Worm (Caenorhabditis elegans): ENCODE measurements around the gene ceh-43.
A peak's percentile ranks its signal among the peaks of the same experiment; 100 is the strongest.

The ceh-43 gene

DNA sequence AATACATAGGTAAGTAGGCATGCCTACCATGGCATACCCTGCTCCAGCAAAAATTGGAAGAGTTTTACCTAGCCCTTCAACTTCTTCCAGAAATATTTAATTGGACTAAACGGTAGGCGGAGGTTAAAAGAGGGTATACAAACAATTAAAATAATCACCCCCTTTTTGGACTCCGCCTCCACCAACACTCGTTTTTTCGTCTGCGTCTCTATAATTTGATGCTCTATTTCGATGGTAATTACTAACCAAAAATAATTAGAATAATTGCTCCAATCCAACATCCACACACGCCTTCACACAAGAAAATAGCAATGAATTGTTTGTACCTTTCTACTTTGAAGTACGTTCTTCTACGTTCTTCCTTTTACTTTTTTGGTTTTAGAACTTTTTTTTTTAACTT lies 3.0 kb upstream of the ceh-43 start:
- TF ChIP-seq C34F6.9 (tag; optimal IDR thresholded peaks at IDR 0.05), result no peak
- peak; percentile 30 for TF ChIP-seq nhr-25 (tag; optimal IDR thresholded peaks at IDR 0.05)
- peak in 1 of 2 experiments; percentile 32 for TF ChIP-seq lsy-2 (tag; optimal IDR thresholded peaks at IDR 0.05)
- TF ChIP-seq ztf-4 (tag; optimal IDR thresholded peaks at IDR 0.05), result no peak
- TF ChIP-seq mab-5 (tag; optimal IDR thresholded peaks at IDR 0.05), result no peak
- TF ChIP-seq lin-39 (tag; optimal IDR thresholded peaks at IDR 0.05), result no peak

DNA sequence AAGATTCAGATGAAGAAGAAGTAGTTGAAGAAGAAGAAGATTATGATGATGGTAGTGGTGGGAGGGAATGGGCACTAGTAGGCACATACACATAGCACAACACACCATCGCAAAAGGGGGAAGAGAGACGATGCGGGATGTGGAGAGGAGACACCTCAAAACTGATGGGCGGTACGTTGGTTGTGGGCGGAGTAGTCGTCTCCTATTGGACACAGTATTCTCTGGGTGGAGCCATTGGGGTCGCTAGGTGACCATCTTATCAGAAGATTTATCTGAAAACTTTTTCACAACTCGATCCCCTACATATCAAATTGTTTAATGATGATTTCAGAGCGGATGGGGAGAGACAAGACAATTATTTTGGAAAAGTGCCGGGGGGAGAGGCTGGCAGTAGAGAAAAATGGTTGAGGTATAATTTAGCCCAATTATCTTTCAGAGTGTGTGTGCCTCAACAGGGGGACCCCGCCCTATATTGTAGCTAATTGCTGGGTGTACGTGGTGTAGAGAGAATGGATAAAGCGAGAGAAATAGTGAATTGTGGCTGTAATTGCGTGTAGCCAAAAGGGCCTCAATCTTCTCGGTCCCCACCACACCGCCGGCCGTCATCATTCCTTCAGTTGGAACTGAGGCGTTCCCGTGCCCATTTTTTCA lies 1.2 kb upstream of the ceh-43 start:
- no peak for TF ChIP-seq lin-11 (tag; optimal IDR thresholded peaks at IDR 0.05)
- TF ChIP-seq nhr-25 (tag; optimal IDR thresholded peaks at IDR 0.05), result peak; percentile 6

DNA sequence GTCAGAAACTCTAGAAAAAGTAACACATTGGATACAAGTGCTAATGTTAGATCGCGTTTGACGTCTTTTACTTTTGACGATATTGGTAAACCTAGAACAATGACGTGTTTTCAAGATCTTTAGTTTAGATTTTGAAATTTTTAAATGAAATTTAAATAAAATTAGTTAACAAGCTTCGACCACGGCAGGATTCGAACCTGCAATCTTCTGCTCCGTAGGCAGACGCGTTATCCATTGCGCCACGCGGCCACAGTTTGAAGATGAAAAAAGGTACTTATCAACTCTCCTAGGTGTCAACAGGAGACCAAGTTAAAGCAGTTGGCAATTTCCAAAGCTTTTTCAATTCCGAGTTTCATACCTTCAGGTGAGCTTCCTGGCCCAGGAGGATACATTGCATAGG lies 386 bp downstream of the ceh-43 start:
- TF ChIP-seq zag-1 (tag; optimal IDR thresholded peaks at IDR 0.05) (no peak), nhr-6 (tag; optimal IDR thresholded peaks at IDR 0.05) (no peak), elt-1 (tag; optimal IDR thresholded peaks at IDR 0.05) (no peak), alr-1 (tag; optimal IDR thresholded peaks at IDR 0.05) (no peak), ceh-16 (tag; optimal IDR thresholded peaks at IDR 0.05) (no peak), nhr-10 (tag; optimal IDR thresholded peaks at IDR 0.05) (no peak), ZK546.5 (tag; optimal IDR thresholded peaks at IDR 0.05) (no peak), lsy-2 (tag; optimal IDR thresholded peaks at IDR 0.05) (peak in 1 of 2 experiments; percentile 25), R02D3.7 (tag; optimal IDR thresholded peaks at IDR 0.05) (no peak), mab-5 (tag; optimal IDR thresholded peaks at IDR 0.05) (no peak), blmp-1 (tag; optimal IDR thresholded peaks at IDR 0.05; ENCODE audit: insufficient read depth) (no peak), nhr-25 (tag; optimal IDR thresholded peaks at IDR 0.05) (no peak), ztf-1 (GFP tag; conservative IDR thresholded peaks at IDR 0.05) (no peak), ceh-82 (tag; optimal IDR thresholded peaks at IDR 0.05) (no peak), C34F6.9 (tag; optimal IDR thresholded peaks at IDR 0.05) (peak; percentile 8), ztf-11 (tag; optimal IDR thresholded peaks at IDR 0.05) (no peak), sma-3 (GFP tag; optimal IDR thresholded peaks at IDR 0.05) (no peak), elt-3 (tag; optimal IDR thresholded peaks at IDR 0.05) (no peak), fos-1 (tag; optimal IDR thresholded peaks at IDR 0.05) (peak; percentile 40), unc-55 (GFP tag; optimal IDR thresholded peaks at IDR 0.05) (no peak)

DNA sequence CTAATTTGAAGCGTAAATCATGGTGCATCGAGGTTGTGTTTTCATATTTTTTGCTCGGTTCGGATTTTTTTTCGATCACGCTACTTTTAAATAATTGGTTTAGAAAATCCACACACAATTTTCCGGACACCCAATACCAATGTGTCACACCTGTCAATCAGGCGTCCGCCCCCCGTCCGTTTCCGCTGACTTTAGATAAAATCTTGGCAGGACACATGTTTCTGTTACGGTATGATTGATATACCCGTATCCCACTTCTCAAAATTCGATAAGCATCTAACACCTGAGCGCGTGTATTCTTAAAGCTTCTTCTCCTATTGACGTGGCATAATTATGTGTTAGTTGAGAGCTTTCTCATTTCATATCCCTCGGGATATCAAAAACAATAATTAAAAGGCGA lies 1.7 kb downstream of the ceh-43 start:
- no peak for TF ChIP-seq nhr-12 (tag; optimal IDR thresholded peaks at IDR 0.05)
- no peak for TF ChIP-seq R02D3.7 (tag; optimal IDR thresholded peaks at IDR 0.05)
- TF ChIP-seq lin-13 (GFP tag; optimal IDR thresholded peaks at IDR 0.05), result no peak
- TF ChIP-seq ceh-82 (tag; optimal IDR thresholded peaks at IDR 0.05), result no peak
- TF ChIP-seq mbf-1 (tag; optimal IDR thresholded peaks at IDR 0.05), result no peak
- TF ChIP-seq unc-62 (GFP tag; optimal IDR thresholded peaks at IDR 0.05), result no peak
- no peak for TF ChIP-seq egl-27 (tag; optimal IDR thresholded peaks at IDR 0.05)
- no peak for TF ChIP-seq ama-1 (optimal IDR thresholded peaks at IDR 0.05)
- TF ChIP-seq snpc-4 (tag; optimal IDR thresholded peaks at IDR 0.05), result no peak
- TF ChIP-seq nhr-11 (tag; optimal IDR thresholded peaks at IDR 0.05), result no peak
- no peak for TF ChIP-seq peb-1 (tag; optimal IDR thresholded peaks at IDR 0.05)
- TF ChIP-seq F13H6.1 (tag; optimal IDR thresholded peaks at IDR 0.05), result no peak
- TF ChIP-seq mdl-1 (tag; optimal IDR thresholded peaks at IDR 0.05), result no peak
- no peak for TF ChIP-seq C34F6.9 (tag; optimal IDR thresholded peaks at IDR 0.05)
- TF ChIP-seq ztf-1 (GFP tag; conservative IDR thresholded peaks at IDR 0.05), result no peak
- no peak for TF ChIP-seq alr-1 (tag; optimal IDR thresholded peaks at IDR 0.05)

DNA sequence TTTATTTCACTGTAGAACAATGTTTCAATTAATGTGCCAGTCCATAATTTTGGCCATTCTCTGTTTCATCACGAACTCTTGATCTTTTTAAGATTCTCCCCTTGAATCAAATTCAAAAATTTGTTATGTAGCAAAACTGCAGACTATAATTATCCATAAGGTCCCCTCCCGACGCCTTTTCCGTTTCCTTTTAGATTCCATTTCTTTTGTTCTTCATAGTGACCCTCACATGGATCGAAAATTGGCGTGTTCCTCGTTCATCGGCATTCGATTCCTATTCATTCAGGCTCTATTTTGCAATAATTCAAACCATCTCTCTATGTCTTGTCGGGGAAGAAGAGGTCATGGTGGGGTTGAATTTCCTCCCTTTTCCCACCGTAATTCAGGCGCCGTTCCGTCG lies 5.3 kb downstream of the ceh-43 start:
- no peak for TF ChIP-seq unc-62 (GFP tag; optimal IDR thresholded peaks at IDR 0.05)
- TF ChIP-seq nhr-129 (tag; optimal IDR thresholded peaks at IDR 0.05), result no peak
- TF ChIP-seq mab-5 (tag; optimal IDR thresholded peaks at IDR 0.05), result no peak
- no peak for TF ChIP-seq ama-1 (optimal IDR thresholded peaks at IDR 0.05)
- no peak for TF ChIP-seq lsy-2 (tag; optimal IDR thresholded peaks at IDR 0.05)
- no peak for TF ChIP-seq nhr-23 (tag; optimal IDR thresholded peaks at IDR 0.05)
- no peak for TF ChIP-seq C34F6.9 (tag; optimal IDR thresholded peaks at IDR 0.05)
- TF ChIP-seq sma-3 (GFP tag; optimal IDR thresholded peaks at IDR 0.05), result no peak
- TF ChIP-seq elt-1 (tag; optimal IDR thresholded peaks at IDR 0.05), result no peak
- no peak for TF ChIP-seq mdl-1 (tag; optimal IDR thresholded peaks at IDR 0.05)
- TF ChIP-seq skn-1 (tag; optimal IDR thresholded peaks at IDR 0.05), result no peak
- no peak for TF ChIP-seq ZK546.5 (tag; optimal IDR thresholded peaks at IDR 0.05)
- no peak for TF ChIP-seq unc-55 (GFP tag; optimal IDR thresholded peaks at IDR 0.05)
- no peak for TF ChIP-seq elt-3 (tag; optimal IDR thresholded peaks at IDR 0.05)
- TF ChIP-seq nhr-77 (tag; optimal IDR thresholded peaks at IDR 0.05), result no peak
- TF ChIP-seq ceh-82 (tag; optimal IDR thresholded peaks at IDR 0.05), result no peak
- no peak for TF ChIP-seq alr-1 (tag; optimal IDR thresholded peaks at IDR 0.05)
- no peak for TF ChIP-seq ztf-1 (GFP tag; conservative IDR thresholded peaks at IDR 0.05)

All from whole organism, L2 larva.